Fruit fly (Drosophila melanogaster) whole organism, embryonic: ENCODE measurements around the gene Hecw.

Experiments used
- B-H1 ChIP-seq: fragments of 200-800 bp; sonication (Bioruptor generic); IDR thresholded peaks from 3 replicates; pipeline ENCODE4 v1.3.6; 2022; ENCODE audit warnings: missing biosample characterization, missing genetic modification characterization
- Bgb ChIP-seq: fragments of 200-800 bp; sonication (Bioruptor generic); IDR thresholded peaks from 2 replicates; pipeline ENCODE4 v1.3.6; 2022; ENCODE audit warnings: missing biosample characterization, missing genetic modification characterization; ENCODE audit not compliant: partially characterized antibody
- CG10654 ChIP-seq: fragments of 200-800 bp; sonication (Bioruptor generic); optimal IDR thresholded peaks from 2 replicates; lab custom pipeline; 2016; ENCODE audit warnings: missing biosample characterization, missing genetic modification characterization
- CG11398 ChIP-seq: fragments of 200-800 bp; sonication (Bioruptor generic); optimal IDR thresholded peaks from 2 replicates; lab custom pipeline; 2016; ENCODE audit warnings: missing biosample characterization, missing genetic modification characterization
- CG12942 ChIP-seq: fragments of 200-800 bp; sonication (Bioruptor generic); optimal IDR thresholded peaks from 3 replicates; lab custom pipeline; 2016; ENCODE audit warnings: missing biosample characterization, missing genetic modification characterization
- CG13424 ChIP-seq: fragments of 200-800 bp; sonication (Bioruptor generic); optimal IDR thresholded peaks from 2 replicates; lab custom pipeline; 2019; ENCODE audit warnings: missing biosample characterization, mild to moderate bottlenecking, missing genetic modification characterization, moderate library complexity
- CG13624 ChIP-seq: fragments of 200-800 bp; sonication (Bioruptor generic); optimal IDR thresholded peaks from 2 replicates; lab custom pipeline; 2016; ENCODE audit warnings: missing biosample characterization, missing genetic modification characterization
- CG16813 ChIP-seq: fragments of 200-800 bp; sonication (Bioruptor generic); IDR thresholded peaks from 3 replicates; pipeline ENCODE4 v1.3.6; 2022; ENCODE audit warnings: missing biosample characterization, missing genetic modification characterization; ENCODE audit not compliant: partially characterized antibody
- CG17802 ChIP-seq: fragments of 200-800 bp; sonication (Bioruptor generic); optimal IDR thresholded peaks from 2 replicates; lab custom pipeline; 2018; ENCODE audit warnings: missing biosample characterization, mild to moderate bottlenecking, missing genetic modification characterization, moderate library complexity
- CG18764 ChIP-seq: fragments of 200-800 bp; sonication (Bioruptor generic); optimal IDR thresholded peaks from 3 replicates; lab custom pipeline; 2016; ENCODE audit warnings: missing biosample characterization, missing genetic modification characterization
- CG2712 ChIP-seq: fragments of 200-800 bp; optimal IDR thresholded peaks from 3 replicates; lab custom pipeline; 2019; ENCODE audit warnings: missing biosample characterization, mild to moderate bottlenecking, missing genetic modification characterization, moderate library complexity
- CG30403 ChIP-seq: fragments of 200-800 bp; sonication (Bioruptor generic); optimal IDR thresholded peaks from 3 replicates; lab custom pipeline; 2016; ENCODE audit warnings: missing biosample characterization, missing genetic modification characterization
- CG3407 ChIP-seq: fragments of 200-800 bp; sonication (Bioruptor generic); optimal IDR thresholded peaks from 2 replicates; lab custom pipeline; 2018; ENCODE audit warnings: missing biosample characterization, mild to moderate bottlenecking, missing genetic modification characterization
- CG3726 ChIP-seq: fragments of 200-800 bp; sonication (Bioruptor generic); IDR thresholded peaks from 3 replicates; pipeline ENCODE4, ENCODE4 v1.3.6; 2022; ENCODE audit warnings: missing biosample characterization, missing genetic modification characterization
- CG7357 ChIP-seq: fragments of 200-800 bp; sonication (Bioruptor generic); IDR thresholded peaks from 3 replicates; pipeline ENCODE4 v1.3.6; 2022; ENCODE audit warnings: missing biosample characterization, missing genetic modification characterization
- CG8281 ChIP-seq: fragments of 200-800 bp; sonication (Bioruptor generic); optimal IDR thresholded peaks from 2 replicates; lab custom pipeline; 2018; ENCODE audit warnings: missing biosample characterization, mild to moderate bottlenecking, missing genetic modification characterization, moderate library complexity
- CoRest ChIP-seq: fragments of 200-800 bp; sonication (Bioruptor generic); optimal IDR thresholded peaks from 3 replicates; lab custom pipeline; 2018; ENCODE audit warnings: missing biosample characterization, mild to moderate bottlenecking, missing genetic modification characterization, moderate library complexity
- Dbx ChIP-seq: fragments of 200-800 bp; sonication (Bioruptor generic); IDR thresholded peaks from 3 replicates; pipeline ENCODE4 v1.3.6; 2022; ENCODE audit warnings: missing biosample characterization, missing genetic modification characterization
- Dip3 ChIP-seq: fragments of 200-800 bp; sonication (Bioruptor generic); optimal IDR thresholded peaks from 3 replicates; lab custom pipeline; 2016; ENCODE audit warnings: missing biosample characterization, missing genetic modification characterization
- Ets65A ChIP-seq: fragments of 200-800 bp; sonication (Bioruptor generic); peaks from one replicate; lab custom pipeline; 2016; ENCODE audit warnings: missing biosample characterization, missing genetic modification characterization
- Ets97D ChIP-seq: fragments of 200-800 bp; sonication (Bioruptor generic); optimal IDR thresholded peaks from 3 replicates; lab custom pipeline; 2016; ENCODE audit warnings: missing biosample characterization, missing genetic modification characterization
- Hr39 ChIP-seq: fragments of >200 bp; optimal IDR thresholded peaks from 2 replicates; lab custom pipeline; 2017
- Pdp1 ChIP-seq, 2 experiments: fragments of 200-800 bp; sonication (Bioruptor generic); optimal IDR thresholded peaks; 3 replicates each; lab custom pipeline; 2016; ENCODE audit warnings: missing biosample characterization in 2 of 2, missing genetic modification characterization in 2 of 2, mild to moderate bottlenecking in 1 of 2, moderate library complexity in 1 of 2
- Scr ChIP-seq: fragments of 200-800 bp; sonication (Bioruptor generic); IDR thresholded peaks from 2 replicates; pipeline ENCODE4 v1.3.6; 2022; ENCODE audit warnings: missing biosample characterization, missing genetic modification characterization; ENCODE audit not compliant: partially characterized antibody
- Six4 ChIP-seq: fragments of 200-800 bp; sonication (Bioruptor generic); optimal IDR thresholded peaks from 2 replicates; lab custom pipeline; 2016; ENCODE audit warnings: missing biosample characterization, missing genetic modification characterization
- Spps ChIP-seq: fragments of 200-800 bp; sonication (Bioruptor generic); optimal IDR thresholded peaks from 2 replicates; lab custom pipeline; 2018; ENCODE audit warnings: missing biosample characterization, mild to moderate bottlenecking, missing genetic modification characterization
- Sry-β ChIP-seq: fragments of 200-800 bp; sonication (Bioruptor generic); optimal IDR thresholded peaks from 2 replicates; lab custom pipeline; 2018; ENCODE audit warnings: missing biosample characterization, mild to moderate bottlenecking, missing genetic modification characterization, moderate library complexity
- Tbp ChIP-seq: fragments of >200 bp; optimal IDR thresholded peaks from 2 replicates; lab custom pipeline; 2018; ENCODE audit warnings: missing biosample characterization, missing genetic modification characterization
- ab ChIP-seq: fragments of 200-800 bp; sonication (Bioruptor generic); optimal IDR thresholded peaks from 2 replicates; lab custom pipeline; 2016; ENCODE audit warnings: missing biosample characterization, missing genetic modification characterization
- abd-A ChIP-seq: fragments of 200-800 bp; sonication (Bioruptor generic); optimal IDR thresholded peaks from 3 replicates; lab custom pipeline; 2019; ENCODE audit warnings: missing biosample characterization, mild to moderate bottlenecking, missing genetic modification characterization, moderate library complexity
- amos ChIP-seq: fragments of 200-800 bp; sonication (Bioruptor generic); IDR thresholded peaks from 2 replicates; pipeline ENCODE4 v1.3.6; 2022; ENCODE audit warnings: missing biosample characterization, missing genetic modification characterization; ENCODE audit not compliant: partially characterized antibody
- aop ChIP-seq: fragments of 200-800 bp; sonication (Bioruptor generic); IDR thresholded peaks from 2 replicates; pipeline ENCODE4 v1.3.6; 2022; ENCODE audit warnings: missing biosample characterization, missing genetic modification characterization
- caup ChIP-seq: fragments of 200-800 bp; sonication (Bioruptor generic); optimal IDR thresholded peaks from 3 replicates; lab custom pipeline; 2017; ENCODE audit warnings: missing biosample characterization, mild to moderate bottlenecking, missing genetic modification characterization, moderate library complexity; ENCODE audit not compliant: severe bottlenecking
- crc ChIP-seq: fragments of 200-800 bp; sonication (Bioruptor generic); optimal IDR thresholded peaks from 2 replicates; lab custom pipeline; 2016; ENCODE audit warnings: missing biosample characterization, missing genetic modification characterization
- crp ChIP-seq, 2 experiments: fragments of 200-800 bp; sonication (Bioruptor generic); optimal IDR thresholded peaks; 2 replicates in 1 of 2; 3 replicates in 1 of 2; lab custom pipeline; 2017; ENCODE audit warnings: missing biosample characterization in 2 of 2, missing genetic modification characterization in 2 of 2, mild to moderate bottlenecking in 1 of 2, moderate library complexity in 1 of 2
- dmrt99B ChIP-seq: fragments of 200-800 bp; sonication (Bioruptor generic); optimal IDR thresholded peaks from 2 replicates; lab custom pipeline; 2018; ENCODE audit warnings: missing biosample characterization, mild to moderate bottlenecking, missing genetic modification characterization, moderate library complexity
- fd64A ChIP-seq: fragments of 200-800 bp; sonication (Bioruptor generic); optimal IDR thresholded peaks from 3 replicates; lab custom pipeline; 2018; ENCODE audit warnings: missing biosample characterization, mild to moderate bottlenecking, missing genetic modification characterization
- fu2 ChIP-seq: fragments of 200-800 bp; sonication (Bioruptor generic); optimal IDR thresholded peaks from 2 replicates; lab custom pipeline; 2016; ENCODE audit warnings: missing biosample characterization, missing genetic modification characterization
- ham ChIP-seq: fragments of 200-800 bp; sonication (Bioruptor generic); IDR thresholded peaks from 2 replicates; pipeline ENCODE4 v1.3.6; 2022; ENCODE audit warnings: missing biosample characterization, missing genetic modification characterization
- hbn ChIP-seq: fragments of 200-800 bp; sonication (Bioruptor generic); IDR thresholded peaks from 2 replicates; pipeline ENCODE4 v1.3.6; 2022; ENCODE audit warnings: missing biosample characterization, missing genetic modification characterization; ENCODE audit not compliant: partially characterized antibody
- insv ChIP-seq, 2 experiments: fragments of 200-800 bp; sonication (Bioruptor generic); optimal IDR thresholded peaks; 3 replicates each; lab custom pipeline; 2016 to 2018; ENCODE audit warnings: missing biosample characterization in 2 of 2, missing genetic modification characterization in 2 of 2
- lola ChIP-seq, 3 experiments: fragments of >200 bp in 2 of 3; fragments of 200-800 bp in 1 of 3; sonication (Bioruptor generic) in 1 of 3; optimal IDR thresholded peaks; 2 replicates each; lab custom pipeline; 2017 to 2019; ENCODE audit warnings: missing biosample characterization in 3 of 3, missing genetic modification characterization in 3 of 3, mild to moderate bottlenecking in 1 of 3, moderate library complexity in 1 of 3
- maf-S ChIP-seq: fragments of 200-800 bp; sonication (Bioruptor generic); optimal IDR thresholded peaks from 2 replicates; lab custom pipeline; 2016; ENCODE audit warnings: missing biosample characterization, missing genetic modification characterization
- mirr ChIP-seq: fragments of 200-800 bp; sonication (Bioruptor generic); optimal IDR thresholded peaks from 3 replicates; lab custom pipeline; 2018; ENCODE audit warnings: missing biosample characterization, mild to moderate bottlenecking, missing genetic modification characterization
- phol ChIP-seq: fragments of 200-800 bp; sonication (Bioruptor generic); optimal IDR thresholded peaks from 3 replicates; lab custom pipeline; 2018; ENCODE audit warnings: missing biosample characterization, mild to moderate bottlenecking, missing genetic modification characterization, moderate library complexity
- psq ChIP-seq: fragments of 200-800 bp; sonication (Bioruptor generic); optimal IDR thresholded peaks from 2 replicates; lab custom pipeline; 2017; ENCODE audit warnings: missing biosample characterization, missing genetic modification characterization
- pum ChIP-seq: fragments of 200-800 bp; sonication (Bioruptor generic); optimal IDR thresholded peaks from 2 replicates; lab custom pipeline; 2016; ENCODE audit warnings: missing biosample characterization, missing genetic modification characterization
- row ChIP-seq: fragments of 200-800 bp; sonication (Bioruptor generic); IDR thresholded peaks from 3 replicates; pipeline ENCODE4 v1.3.6; 2022; ENCODE audit warnings: missing biosample characterization, missing genetic modification characterization
- seq ChIP-seq: fragments of 200-800 bp; sonication (Bioruptor generic); IDR thresholded peaks from 2 replicates; pipeline ENCODE4 v1.3.6; 2022; ENCODE audit warnings: missing biosample characterization, missing genetic modification characterization
- wek ChIP-seq: fragments of 200-800 bp; sonication (Bioruptor generic); optimal IDR thresholded peaks from 3 replicates; lab custom pipeline; 2018; ENCODE audit warnings: missing biosample characterization, mild to moderate bottlenecking, missing genetic modification characterization, moderate library complexity
- zf30C ChIP-seq: fragments of 200-800 bp; sonication (Bioruptor generic); optimal IDR thresholded peaks from 3 replicates; lab custom pipeline; 2018; ENCODE audit warnings: missing biosample characterization, mild to moderate bottlenecking, missing genetic modification characterization

The Hecw gene

dm6 chrX:9652006-9652405 lies 43.3 kb downstream of the Hecw start (continued):
- no peak for TF ChIP-seq pum (GFP tag; lab: Kevin White, UChicago)
- TF ChIP-seq hbn (GFP tag; lab: Robert Waterston, UW): no peak
- peak; percentile 39 for TF ChIP-seq Six4 (GFP tag; lab: Kevin White, UChicago)
- TF ChIP-seq CoRest (tag; lab: Kevin White, UChicago): peak; percentile 49
- TF ChIP-seq B-H1: no peak
- TF ChIP-seq abd-A: peak; percentile 45
- no peak for TF ChIP-seq Sry-β (GFP tag; lab: Kevin White, UChicago)
- TF ChIP-seq crp (GFP tag; optimal IDR thresholded peaks at IDR 0.05; lab: Kevin White, UChicago): no peak
- no peak for TF ChIP-seq Dip3 (GFP tag; lab: Kevin White, UChicago)
- no peak for TF ChIP-seq psq (GFP tag; lab: Kevin White, UChicago)
- peak; percentile 80 for TF ChIP-seq dmrt99B (tag; lab: Kevin White, UChicago)
- 0 out of 2 replicates have a peak, but pooled peaks have one; percentile 32 for TF ChIP-seq seq
- peak; percentile 70 for TF ChIP-seq phol (tag; lab: Kevin White, UChicago)
- TF ChIP-seq CG10654 (GFP tag; lab: Kevin White, UChicago): peak; percentile 24
- peak; percentile 62 for TF ChIP-seq row (GFP tag; lab: Robert Waterston, UW)
- no peak for TF ChIP-seq wek (GFP tag; lab: Kevin White, UChicago)
- no peak for TF ChIP-seq CG13624
- no peak for TF ChIP-seq Scr (GFP tag; lab: Robert Waterston, UW)
- TF ChIP-seq ab (GFP tag; lab: Kevin White, UChicago): no peak
- no peak for TF ChIP-seq zf30C (GFP tag; lab: Kevin White, UChicago)
- TF ChIP-seq aop (GFP tag; lab: Robert Waterston, UW): no peak
- TF ChIP-seq CG8281 (tag; lab: Kevin White, UChicago): peak; percentile 24
- no peak for TF ChIP-seq amos (GFP tag; lab: Robert Waterston, UW)
- TF ChIP-seq CG3407 (GFP tag; lab: Kevin White, UChicago): peak; percentile 48
- no peak for TF ChIP-seq maf-S (GFP tag; lab: Kevin White, UChicago)
- TF ChIP-seq ham (GFP tag; lab: Robert Waterston, UW): no peak
- no peak for TF ChIP-seq Hr39 (lab: Kevin White, UChicago)
- TF ChIP-seq CG3726 (GFP tag; lab: Robert Waterston, UW): 0 out of 3 replicates have a peak, but pooled peaks have one; percentile 13
- TF ChIP-seq CG7357 (GFP tag; lab: Robert Waterston, UW): no peak
- TF ChIP-seq lola (GFP tag; optimal IDR thresholded peaks at IDR 0.05; lab: Kevin White, UChicago): peak in 1 of 3 experiments; percentile 27
- no peak for TF ChIP-seq Spps (tag; lab: Kevin White, UChicago)
- no peak for TF ChIP-seq insv (GFP tag; optimal IDR thresholded peaks at IDR 0.05; lab: Kevin White, UChicago)
- peak; percentile 66 for TF ChIP-seq CG13424 (tag; lab: Kevin White, UChicago)
- no peak for TF ChIP-seq Pdp1 (GFP tag; optimal IDR thresholded peaks at IDR 0.05; lab: Kevin White, UChicago)
- TF ChIP-seq fu2 (GFP tag; lab: Kevin White, UChicago): no peak
- no peak for TF ChIP-seq Dbx (GFP tag; lab: Robert Waterston, UW)
- TF ChIP-seq fd64A (GFP tag; lab: Kevin White, UChicago): peak; percentile 32
- no peak for TF ChIP-seq crc (GFP tag; lab: Kevin White, UChicago)
- no peak for TF ChIP-seq CG12942 (GFP tag; lab: Kevin White, UChicago)
- TF ChIP-seq Ets97D (GFP tag; lab: Kevin White, UChicago): no peak
- no peak for TF ChIP-seq CG16813 (GFP tag; lab: Robert Waterston, UW)
- TF ChIP-seq CG2712: peak; percentile 61
- TF ChIP-seq CG17802 (tag; lab: Kevin White, UChicago): peak; percentile 11
- TF ChIP-seq CG30403: peak; percentile 46
- no peak for TF ChIP-seq Bgb (GFP tag; lab: Robert Waterston, UW)
- peak; percentile 64 for TF ChIP-seq Ets65A
- TF ChIP-seq Tbp: no peak
- TF ChIP-seq mirr: no peak
- no peak for TF ChIP-seq CG11398 (GFP tag; lab: Kevin White, UChicago)
- peak; percentile 29 for TF ChIP-seq caup (GFP tag; lab: Kevin White, UChicago)
- no peak for TF ChIP-seq CG18764 (GFP tag; lab: Kevin White, UChicago)
